Worm (Caenorhabditis elegans) whole organism, L2 larva: Measurements from ENCODE around the gene fbxa-201.

ENCODE experiments used
- C34F6.9 ChIP-seq: fragments of 150-350 bp; optimal IDR thresholded peaks from 2 replicates; lab custom pipeline; 2014; ENCODE audit warnings: missing biosample characterization, missing genetic modification characterization
- F13H6.1 ChIP-seq: sonication (generic microtip); optimal IDR thresholded peaks from 2 replicates; lab custom pipeline; 2016; ENCODE audit warnings: missing genetic modification characterization, missing compliant biosample characterization
- ama-1 ChIP-seq: fragments of 150-350 bp; optimal IDR thresholded peaks from 2 replicates; lab custom pipeline; 2018; ENCODE audit warnings: inconsistent platforms
- blmp-1 ChIP-seq: sonication (generic microtip); optimal IDR thresholded peaks from 2 replicates; lab custom pipeline; 2017; ENCODE audit warnings: missing genetic modification characterization, mild to moderate bottlenecking, missing compliant biosample characterization, antibody characterized with exemption, moderate library complexity; ENCODE audit not compliant: insufficient read depth
- ceh-16 ChIP-seq: fragments of 150-350 bp; optimal IDR thresholded peaks from 2 replicates; lab custom pipeline; 2014; ENCODE audit warnings: missing biosample characterization, missing genetic modification characterization
- ceh-82 ChIP-seq: fragments of 150-350 bp; optimal IDR thresholded peaks from 2 replicates; lab custom pipeline; 2014; ENCODE audit warnings: missing biosample characterization, missing genetic modification characterization
- crh-2 ChIP-seq: sonication (generic microtip); optimal IDR thresholded peaks from 2 replicates; lab custom pipeline; 2017; ENCODE audit warnings: missing biosample characterization, missing genetic modification characterization
- dmd-4 ChIP-seq: sonication (generic microtip); optimal IDR thresholded peaks from 2 replicates; lab custom pipeline; 2017; ENCODE audit warnings: missing biosample characterization, missing genetic modification characterization
- egl-27 ChIP-seq: sonication (generic microtip); optimal IDR thresholded peaks from 3 replicates; lab custom pipeline; 2017; ENCODE audit warnings: missing biosample characterization, missing genetic modification reagents, missing genetic modification characterization
- elt-1 ChIP-seq: fragments of 150-350 bp; optimal IDR thresholded peaks from 2 replicates; lab custom pipeline; 2014; ENCODE audit warnings: missing biosample characterization, missing genetic modification characterization
- fos-1 ChIP-seq: fragments of 150-350 bp; optimal IDR thresholded peaks from 2 replicates; lab custom pipeline; 2014; ENCODE audit warnings: missing biosample characterization, missing genetic modification characterization
- gmeb-1 ChIP-seq: fragments of 150-350 bp; optimal IDR thresholded peaks from 2 replicates; lab custom pipeline; 2014; ENCODE audit warnings: missing biosample characterization, missing genetic modification characterization
- lin-39 ChIP-seq: fragments of 150-350 bp; optimal IDR thresholded peaks from 2 replicates; lab custom pipeline; 2014; ENCODE audit warnings: missing biosample characterization, missing genetic modification reagents, missing genetic modification characterization
- lsy-2 ChIP-seq, 2 experiments: fragments of 150-350 bp in 1 of 2; sonication (generic microtip) in 1 of 2; optimal IDR thresholded peaks; 2 replicates each; lab custom pipeline; 2014 to 2017; ENCODE audit warnings: missing biosample characterization in 2 of 2, missing genetic modification characterization in 2 of 2
- mab-5 ChIP-seq: fragments of 150-350 bp; optimal IDR thresholded peaks from 2 replicates; lab custom pipeline; 2014; ENCODE audit warnings: missing biosample characterization, missing genetic modification characterization
- mdl-1 ChIP-seq, 2 experiments: fragments of 150-350 bp in 1 of 2; sonication (generic microtip) in 1 of 2; optimal IDR thresholded peaks; 2 replicates each; lab custom pipeline; 2017; ENCODE audit warnings: missing biosample characterization in 2 of 2, missing genetic modification characterization in 2 of 2
- nhr-11 ChIP-seq: fragments of 150-350 bp; optimal IDR thresholded peaks from 2 replicates; lab custom pipeline; 2014; ENCODE audit warnings: missing biosample characterization, missing genetic modification characterization
- nhr-129 ChIP-seq: fragments of 150-350 bp; optimal IDR thresholded peaks from 2 replicates; lab custom pipeline; 2014; ENCODE audit warnings: missing biosample characterization, missing genetic modification characterization
- nhr-21 ChIP-seq: fragments of 150-350 bp; optimal IDR thresholded peaks from 2 replicates; lab custom pipeline; 2014; ENCODE audit warnings: missing biosample characterization, missing genetic modification characterization
- nhr-237 ChIP-seq: fragments of 150-350 bp; optimal IDR thresholded peaks from 2 replicates; lab custom pipeline; 2014; ENCODE audit warnings: missing biosample characterization, missing genetic modification characterization
- nhr-25 ChIP-seq: fragments of 150-350 bp; sonication (generic microtip); optimal IDR thresholded peaks from 3 replicates; lab custom pipeline; 2014; ENCODE audit warnings: missing biosample characterization, missing genetic modification characterization
- sem-4 ChIP-seq: fragments of 150-350 bp; optimal IDR thresholded peaks from 2 replicates; lab custom pipeline; 2014; ENCODE audit warnings: missing biosample characterization, missing genetic modification reagents, missing genetic modification characterization
- skn-1 ChIP-seq: sonication (generic microtip); optimal IDR thresholded peaks from 2 replicates; lab custom pipeline; 2017; ENCODE audit warnings: missing biosample characterization, missing genetic modification characterization
- sma-3 ChIP-seq: sonication (generic microtip); optimal IDR thresholded peaks from 2 replicates; lab custom pipeline; 2016; ENCODE audit warnings: missing genetic modification reagents, missing genetic modification characterization, missing compliant biosample characterization
- sma-9 ChIP-seq, 2 experiments: fragments of 150-350 bp in 1 of 2; sonication (generic microtip) in 1 of 2; optimal IDR thresholded peaks; 2 replicates each; lab custom pipeline; 2014 to 2016; ENCODE audit warnings: missing genetic modification characterization in 2 of 2, mild to moderate bottlenecking in 1 of 2, missing biosample characterization in 1 of 2, missing compliant biosample characterization in 1 of 2, missing genetic modification reagents in 1 of 2, moderate library complexity in 1 of 2
- unc-55 ChIP-seq: fragments of 150-350 bp; sonication (generic microtip); optimal IDR thresholded peaks from 3 replicates; lab custom pipeline; 2014; ENCODE audit warnings: missing biosample characterization, missing genetic modification reagents, missing genetic modification characterization
- unc-62 ChIP-seq: fragments of 150-350 bp; optimal IDR thresholded peaks from 2 replicates; lab custom pipeline; 2014; ENCODE audit warnings: missing biosample characterization, missing genetic modification reagents, missing genetic modification characterization
- zag-1 ChIP-seq: fragments of 150-350 bp; optimal IDR thresholded peaks from 2 replicates; lab custom pipeline; 2014; ENCODE audit warnings: missing biosample characterization, missing genetic modification characterization

fbxa-201 gene

ce11 chrV:1992515-1992968, 17.4 kb downstream of the fbxa-201 start, which contains the start of gene tnt-4:
Gene tnt-4, minus strand, starts transcription at chrV:1992918.
- no peak for TF ChIP-seq unc-62 (GFP tag; lab: Kevin White, UChicago)
- no peak for TF ChIP-seq ceh-16 (tag; lab: Kevin White, UChicago)
- TF ChIP-seq ceh-82 (tag; lab: Kevin White, UChicago), result no peak

- TF ChIP-seq nhr-25 (tag; lab: Kevin White, UChicago), result no peak
- TF ChIP-seq egl-27 (tag; lab: Kevin White, UChicago), result no peak
- peak; percentile 6 for TF ChIP-seq sma-9 (GFP tag; optimal IDR thresholded peaks at IDR 0.05; lab: Kevin White, UChicago)
- no peak for TF ChIP-seq sma-9 (tag; optimal IDR thresholded peaks at IDR 0.05; lab: Kevin White, UChicago)
Observed at ce11 chrV:1998358-1998757, 23.2 kb downstream of the fbxa-201 start.

- TF ChIP-seq C34F6.9 (tag; lab: Kevin White, UChicago) (no peak), elt-1 (tag; lab: Kevin White, UChicago) (no peak), sma-9 (GFP tag; optimal IDR thresholded peaks at IDR 0.05; lab: Kevin White, UChicago) (peak; percentile 34), sma-9 (tag; optimal IDR thresholded peaks at IDR 0.05; lab: Kevin White, UChicago) (no peak), nhr-25 (tag; lab: Kevin White, UChicago) (no peak), crh-2 (tag; lab: Kevin White, UChicago) (peak; percentile 2), lin-39 (tag; lab: Kevin White, UChicago) (no peak)
Observed at ce11 chrV:1999531-2000094, 24.5 kb downstream of the fbxa-201 start, which contains the start of gene alh-5. Gene alh-5, minus strand, starts transcription at chrV:1999581.

ce11 chrV:2004229-2004628, 29.1 kb downstream of the fbxa-201 start, which contains the start of gene clec-206:
Gene clec-206, minus strand, starts transcription at chrV:2004329.
- no peak for TF ChIP-seq zag-1
- TF ChIP-seq, all 48 proteins: peak for 0

ce11 chrV:2004659-2005058, 29.5 kb downstream of the fbxa-201 start, which contains the start of gene cysl-4:
Gene cysl-4, plus strand, starts transcription at chrV:2004959.
- TF ChIP-seq elt-1 (tag; lab: Kevin White, UChicago), result no peak
- no peak for TF ChIP-seq blmp-1 (tag; lab: Kevin White, UChicago)
- TF ChIP-seq mdl-1 (tag; optimal IDR thresholded peaks at IDR 0.05; lab: Kevin White, UChicago), result no peak
- TF ChIP-seq ceh-16 (tag; lab: Kevin White, UChicago), result no peak

ce11 chrV:2008412-2008811, 33.3 kb downstream of the fbxa-201 start:
- TF ChIP-seq nhr-21 (tag; lab: Kevin White, UChicago) (peak; percentile 15), unc-55 (GFP tag; lab: Kevin White, UChicago) (peak; percentile 75), nhr-11 (tag; lab: Kevin White, UChicago) (no peak), nhr-129 (tag; lab: Kevin White, UChicago) (peak; percentile 66), lsy-2 (tag; optimal IDR thresholded peaks at IDR 0.05; lab: Kevin White, UChicago) (peak; percentile 73 to 96), crh-2 (tag; lab: Kevin White, UChicago) (peak; percentile 1), sma-3 (GFP tag; lab: Kevin White, UChicago) (peak; percentile 68), gmeb-1 (tag; lab: Kevin White, UChicago) (peak; percentile 42), sma-9 (GFP tag; optimal IDR thresholded peaks at IDR 0.05; lab: Kevin White, UChicago) (peak; percentile 33), sma-9 (tag; optimal IDR thresholded peaks at IDR 0.05; lab: Kevin White, UChicago) (no peak), ceh-82 (tag; lab: Kevin White, UChicago) (no peak), C34F6.9 (tag; lab: Kevin White, UChicago) (peak; percentile 9), sem-4 (tag; lab: Kevin White, UChicago) (no peak)

ce11 chrV:2011777-2012176, 36.6 kb downstream of the fbxa-201 start, which contains the start of gene F59A7.7:
Gene F59A7.7, plus strand, starts transcription at chrV:2012077.
- no peak for TF ChIP-seq nhr-237 (tag; lab: Kevin White, UChicago)
- TF ChIP-seq, all 48 proteins: peak for 0

ce11 chrV:2013824-2014223, 38.7 kb downstream of the fbxa-201 start, which contains the start of gene F59A7.11:
Gene F59A7.11, minus strand, starts transcription at chrV:2013924.
- TF ChIP-seq unc-55 (GFP tag; lab: Kevin White, UChicago) (no peak), nhr-129 (tag; lab: Kevin White, UChicago) (no peak), fos-1 (tag; lab: Kevin White, UChicago) (no peak), nhr-21 (tag; lab: Kevin White, UChicago) (no peak), ama-1 (lab: Kevin White, UChicago) (no peak), skn-1 (tag; lab: Kevin White, UChicago) (no peak), lin-39 (tag; lab: Kevin White, UChicago) (no peak), F13H6.1 (no peak), mab-5 (tag; lab: Kevin White, UChicago) (no peak), dmd-4 (no peak)
